Fruit fly (Drosophila melanogaster): Measurements from ENCODE around the gene pav.
A peak's percentile ranks its signal among the peaks of the same experiment; 100 is the strongest.

DNA sequence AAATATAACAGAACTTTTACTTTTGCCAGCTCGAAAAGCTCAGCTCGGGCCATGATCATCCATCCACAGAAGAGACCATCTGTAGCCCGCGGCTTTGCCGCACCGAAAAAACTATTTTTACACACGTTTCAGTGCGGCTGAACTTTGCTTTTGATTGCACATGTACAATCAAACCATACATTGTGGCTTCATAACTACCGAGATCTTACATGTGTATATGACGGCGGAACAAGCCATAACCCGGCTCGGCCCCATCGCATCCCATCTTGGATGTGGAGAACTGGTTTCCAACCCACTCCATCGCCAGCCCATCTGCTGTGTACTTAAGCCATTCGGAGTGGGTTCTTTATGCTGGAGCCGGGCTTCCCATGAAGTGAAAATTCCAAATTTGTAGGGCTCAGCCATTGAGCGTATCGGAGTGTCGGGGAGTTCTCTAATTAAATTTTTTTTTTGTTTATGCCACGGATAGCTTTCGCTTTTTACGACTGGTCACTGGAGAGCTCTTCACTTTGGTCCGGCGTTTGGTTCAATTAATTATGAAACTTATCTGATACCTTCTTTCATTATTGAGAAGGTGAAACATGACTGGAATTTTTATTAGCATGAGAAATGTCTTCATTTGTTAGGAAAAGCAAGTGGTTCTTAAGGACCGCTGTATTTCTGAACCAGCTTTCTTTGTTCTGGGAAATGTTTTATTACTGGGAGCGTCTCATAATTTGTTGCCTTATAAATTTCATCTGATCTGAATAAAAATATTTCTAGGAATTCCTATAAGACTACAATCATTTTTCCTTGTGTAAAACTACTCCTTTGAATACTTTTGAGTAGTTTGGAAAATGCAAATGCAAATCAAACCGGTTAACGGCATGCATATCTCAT lies 28.7 kb downstream of the pav start:
- TF ChIP-seq CG31627 (GFP tag; optimal IDR thresholded peaks at IDR 0.05) (no peak), Lpt (GFP tag; optimal IDR thresholded peaks at IDR 0.05) (no peak), CG9139 (GFP tag; optimal IDR thresholded peaks at IDR 0.05) (no peak), CG8319 (GFP tag; optimal IDR thresholded peaks at IDR 0.05) (no peak), ss (GFP tag; optimal IDR thresholded peaks at IDR 0.05) (peak in 1 of 2 experiments; percentile 3), Eip75B (GFP tag; optimal IDR thresholded peaks at IDR 0.05) (no peak), acj6 (GFP tag; optimal IDR thresholded peaks at IDR 0.05) (no peak), Sox102F (GFP tag; optimal IDR thresholded peaks at IDR 0.05) (peak; percentile 0), CG11294 (GFP tag; IDR thresholded peaks at IDR 0.05) (no peak), Hr39 (GFP tag; optimal IDR thresholded peaks at IDR 0.05) (no peak), Ets96B (tag; optimal IDR thresholded peaks at IDR 0.05) (no peak), Hr4 (GFP tag; optimal IDR thresholded peaks at IDR 0.05) (no peak)

Measured in whole organism, prepupa.